Worm (Caenorhabditis elegans) whole organism, late embryonic: ENCODE measurements around the gene lron-7.

ENCODE experiments used
- ahr-1 ChIP-seq: sonication (generic microtip); optimal IDR thresholded peaks from 2 replicates; lab custom pipeline; 2016; ENCODE audit warnings: missing genetic modification characterization, missing compliant biosample characterization
- ceh-14 ChIP-seq: sonication (generic microtip); optimal IDR thresholded peaks from 2 replicates; lab custom pipeline; 2016; ENCODE audit warnings: missing genotype, missing genetic modification characterization, missing compliant biosample characterization
- ceh-22 ChIP-seq: sonication (generic microtip); optimal IDR thresholded peaks from 2 replicates; lab custom pipeline; 2017; ENCODE audit warnings: missing biosample characterization, missing genetic modification characterization
- mec-3 ChIP-seq: sonication (generic microtip); optimal IDR thresholded peaks from 2 replicates; lab custom pipeline; 2016; ENCODE audit warnings: borderline replicate concordance, missing genetic modification characterization, missing compliant biosample characterization
- pqm-1 ChIP-seq: sonication (generic microtip); optimal IDR thresholded peaks from 2 replicates; lab custom pipeline; 2016; ENCODE audit warnings: missing genetic modification characterization, missing compliant biosample characterization
- rnt-1 ChIP-seq: sonication (generic microtip); optimal IDR thresholded peaks from 2 replicates; lab custom pipeline; 2016; ENCODE audit warnings: missing genetic modification characterization, missing compliant biosample characterization
- tbx-2 ChIP-seq: sonication (generic microtip); optimal IDR thresholded peaks from 2 replicates; lab custom pipeline; 2016; ENCODE audit warnings: missing genetic modification characterization, missing compliant biosample characterization
- unc-86 ChIP-seq: sonication (generic microtip); optimal IDR thresholded peaks from 2 replicates; lab custom pipeline; 2016; ENCODE audit warnings: missing genetic modification characterization, missing compliant biosample characterization

- no peak for TF ChIP-seq mec-3 (tag; lab: Kevin White, UChicago)
- no peak for TF ChIP-seq rnt-1 (tag; lab: Kevin White, UChicago)
- TF ChIP-seq ahr-1 (tag; lab: Kevin White, UChicago): no peak
- TF ChIP-seq unc-86 (tag; lab: Kevin White, UChicago): no peak
- TF ChIP-seq ceh-22 (tag; lab: Kevin White, UChicago): no peak
- no peak for TF ChIP-seq pqm-1 (tag; lab: Kevin White, UChicago)
- TF ChIP-seq ceh-14: no peak
- no peak for TF ChIP-seq tbx-2 (tag; lab: Kevin White, UChicago)
Measured at ce11 chrX:7306434-7306833, 14.5 kb downstream of the lron-7 start.
